Fruit fly (Drosophila melanogaster) whole organism, embryonic: ENCODE results near the gene CG14196.

ENCODE experiments used
- Ada2b ChIP-seq: fragments of 200-800 bp; sonication (Bioruptor generic); IDR thresholded peaks from 2 replicates; pipeline ENCODE4 v1.3.6; 2022; ENCODE audit warnings: missing biosample characterization, missing genetic modification characterization
- Atf6 ChIP-seq: fragments of 200-800 bp; sonication (Bioruptor generic); IDR thresholded peaks from 2 replicates; pipeline ENCODE4 v1.3.6; 2022; ENCODE audit warnings: missing biosample characterization, missing genetic modification characterization
- B-H2 ChIP-seq: fragments of 200-800 bp; sonication (Bioruptor generic); optimal IDR thresholded peaks from 2 replicates; lab custom pipeline; 2018; ENCODE audit warnings: missing biosample characterization, mild to moderate bottlenecking, missing genetic modification characterization
- CG10209 ChIP-seq: fragments of 200-800 bp; sonication (Bioruptor generic); optimal IDR thresholded peaks from 3 replicates; lab custom pipeline; 2017; ENCODE audit warnings: missing biosample characterization, mild to moderate bottlenecking, missing genetic modification characterization, missing genetic modification reagents
- CG12299 ChIP-seq: fragments of 200-800 bp; sonication (Bioruptor generic); optimal IDR thresholded peaks from 2 replicates; lab custom pipeline; 2018; ENCODE audit warnings: missing biosample characterization, mild to moderate bottlenecking, missing genetic modification characterization
- CG13624 ChIP-seq: fragments of 200-800 bp; sonication (Bioruptor generic); optimal IDR thresholded peaks from 2 replicates; lab custom pipeline; 2016; ENCODE audit warnings: missing biosample characterization, missing genetic modification characterization
- CG16779 ChIP-seq: fragments of 200-800 bp; sonication (Bioruptor generic); IDR thresholded peaks from 2 replicates; pipeline ENCODE4 v1.3.6; 2022; ENCODE audit warnings: missing biosample characterization, missing genetic modification characterization
- CG17829 ChIP-seq: fragments of 200-800 bp; optimal IDR thresholded peaks from 2 replicates; lab custom pipeline; 2019; ENCODE audit warnings: missing biosample characterization, mild to moderate bottlenecking, missing genetic modification characterization, moderate library complexity
- CG18619 ChIP-seq: fragments of 200-800 bp; sonication (Bioruptor generic); optimal IDR thresholded peaks from 3 replicates; lab custom pipeline; 2017; ENCODE audit warnings: missing biosample characterization, mild to moderate bottlenecking, missing genetic modification characterization
- CG30403 ChIP-seq: fragments of 200-800 bp; sonication (Bioruptor generic); optimal IDR thresholded peaks from 3 replicates; lab custom pipeline; 2016; ENCODE audit warnings: missing biosample characterization, missing genetic modification characterization
- CG32767 ChIP-seq: fragments of 200-800 bp; sonication (Bioruptor generic); IDR thresholded peaks from 2 replicates; pipeline ENCODE4 v1.3.6; 2022; ENCODE audit warnings: missing biosample characterization, missing genetic modification characterization
- CG3726 ChIP-seq: fragments of 200-800 bp; sonication (Bioruptor generic); IDR thresholded peaks from 3 replicates; pipeline ENCODE4, ENCODE4 v1.3.6; 2022; ENCODE audit warnings: missing biosample characterization, missing genetic modification characterization
- CG43689 ChIP-seq: fragments of 200-800 bp; sonication (Bioruptor generic); IDR thresholded peaks from 2 replicates; pipeline ENCODE4 v1.3.6; 2022; ENCODE audit warnings: missing biosample characterization, missing genetic modification characterization
- CG4617 ChIP-seq: fragments of 200-800 bp; sonication (Bioruptor generic); optimal IDR thresholded peaks from 3 replicates; lab custom pipeline; 2016; ENCODE audit warnings: missing biosample characterization, missing genetic modification characterization, borderline replicate concordance
- CG4820 ChIP-seq: fragments of 200-800 bp; sonication (Bioruptor generic); optimal IDR thresholded peaks from 3 replicates; lab custom pipeline; 2016; ENCODE audit warnings: missing biosample characterization, missing genetic modification characterization
- CG7963 ChIP-seq: fragments of 200-800 bp; sonication (Bioruptor generic); IDR thresholded peaks from 3 replicates; pipeline ENCODE4 v1.3.6; 2022; ENCODE audit warnings: missing biosample characterization, missing genetic modification characterization; ENCODE audit not compliant: partially characterized antibody
- CG8290 ChIP-seq, 3 experiments: fragments of 200-800 bp; sonication (Bioruptor generic); optimal IDR thresholded peaks; 2 replicates each; lab custom pipeline; 2016 to 2019; ENCODE audit warnings: missing biosample characterization in 3 of 3, missing genetic modification characterization in 3 of 3, mild to moderate bottlenecking in 2 of 3, moderate library complexity in 1 of 3
- CG8924 ChIP-seq: fragments of 200-800 bp; optimal IDR thresholded peaks from 3 replicates; lab custom pipeline; 2019; ENCODE audit warnings: missing biosample characterization, mild to moderate bottlenecking, missing genetic modification characterization, moderate library complexity
- CG9437 ChIP-seq: fragments of 200-800 bp; sonication (Bioruptor generic); optimal IDR thresholded peaks from 2 replicates; lab custom pipeline; 2018; ENCODE audit warnings: missing biosample characterization, mild to moderate bottlenecking, missing genetic modification characterization
- CG9932 ChIP-seq: fragments of 200-800 bp; sonication (Bioruptor generic); IDR thresholded peaks from 2 replicates; pipeline ENCODE4 v1.3.6; 2022; ENCODE audit warnings: missing biosample characterization, missing genetic modification characterization
- Deaf1 ChIP-seq: fragments of 200-800 bp; optimal IDR thresholded peaks from 3 replicates; lab custom pipeline; 2019; ENCODE audit warnings: missing biosample characterization, mild to moderate bottlenecking, missing genetic modification characterization, moderate library complexity
- Dref ChIP-seq: fragments of 200-800 bp; sonication (Bioruptor generic); IDR thresholded peaks from 2 replicates; pipeline ENCODE4 v1.3.6; 2022; ENCODE audit warnings: missing biosample characterization, missing genetic modification characterization
- Fer1 ChIP-seq: fragments of 200-800 bp; sonication (Bioruptor generic); optimal IDR thresholded peaks from 2 replicates; lab custom pipeline; 2017; ENCODE audit warnings: missing biosample characterization, mild to moderate bottlenecking, missing genetic modification characterization
- HHEX ChIP-seq: fragments of 200-800 bp; sonication (Bioruptor generic); optimal IDR thresholded peaks from 3 replicates; lab custom pipeline; 2017; ENCODE audit warnings: missing biosample characterization, mild to moderate bottlenecking, missing genetic modification characterization, missing genetic modification reagents
- Hmr ChIP-seq: fragments of 200-800 bp; sonication (Bioruptor generic); optimal IDR thresholded peaks from 3 replicates; lab custom pipeline; 2017; ENCODE audit warnings: mild to moderate bottlenecking, missing biosample characterization, missing genetic modification reagents, missing genetic modification characterization
- Hr78 ChIP-seq, 2 experiments: fragments of 200-800 bp in 1 of 2; fragments of >200 bp in 1 of 2; sonication (Bioruptor generic) in 1 of 2; optimal IDR thresholded peaks; 2 replicates each; lab custom pipeline; 2017 to 2019; ENCODE audit warnings: missing biosample characterization in 2 of 2, missing genetic modification characterization in 2 of 2, mild to moderate bottlenecking in 1 of 2, moderate library complexity in 1 of 2
- Lpt ChIP-seq: fragments of >200 bp; optimal IDR thresholded peaks from 2 replicates; lab custom pipeline; 2018; ENCODE audit warnings: missing biosample characterization, missing genetic modification characterization
- Med ChIP-seq: fragments of 200-800 bp; sonication (Bioruptor generic); peaks from one replicate; lab custom pipeline; 2016; ENCODE audit warnings: missing biosample characterization, missing genetic modification characterization, mild to moderate bottlenecking, inconsistent platforms, moderate library complexity
- Meics ChIP-seq: fragments of 200-800 bp; sonication (Bioruptor generic); optimal IDR thresholded peaks from 2 replicates; lab custom pipeline; 2017; ENCODE audit warnings: missing biosample characterization, mild to moderate bottlenecking, missing genetic modification characterization
- bcd ChIP-seq: fragments of 200-800 bp; sonication (Bioruptor generic); optimal IDR thresholded peaks from 2 replicates; lab custom pipeline; 2017; ENCODE audit warnings: missing biosample characterization, mild to moderate bottlenecking, missing genetic modification characterization
- caup ChIP-seq: fragments of 200-800 bp; sonication (Bioruptor generic); optimal IDR thresholded peaks from 3 replicates; lab custom pipeline; 2017; ENCODE audit warnings: missing biosample characterization, mild to moderate bottlenecking, missing genetic modification characterization, moderate library complexity; ENCODE audit not compliant: severe bottlenecking
- crol ChIP-seq: fragments of 200-800 bp; sonication (Bioruptor generic); IDR thresholded peaks from 2 replicates; pipeline ENCODE4 v1.3.6; 2022; ENCODE audit warnings: missing biosample characterization, missing genetic modification characterization
- disco-r ChIP-seq: fragments of 200-800 bp; sonication (Bioruptor generic); optimal IDR thresholded peaks from 2 replicates; lab custom pipeline; 2016; ENCODE audit warnings: missing biosample characterization, missing genetic modification characterization
- dysf ChIP-seq: fragments of 200-800 bp; sonication (Bioruptor generic); IDR thresholded peaks from 3 replicates; pipeline ENCODE4 v1.3.6; 2022; ENCODE audit warnings: missing biosample characterization, missing genetic modification characterization
- lilli ChIP-seq: fragments of 200-800 bp; sonication (Bioruptor generic); optimal IDR thresholded peaks from 3 replicates; lab custom pipeline; 2016; ENCODE audit warnings: missing biosample characterization, missing genetic modification characterization
- mld ChIP-seq: fragments of 200-800 bp; sonication (Bioruptor generic); IDR thresholded peaks from 3 replicates; pipeline ENCODE4 v1.3.6; 2022; ENCODE audit warnings: missing biosample characterization, missing genetic modification characterization; ENCODE audit not compliant: partially characterized antibody
- nerfin-1 ChIP-seq: fragments of 200-800 bp; sonication (Bioruptor generic); optimal IDR thresholded peaks from 3 replicates; lab custom pipeline; 2019; ENCODE audit warnings: missing biosample characterization, mild to moderate bottlenecking, missing genetic modification characterization, moderate library complexity
- nmo ChIP-seq: fragments of 200-800 bp; sonication (Bioruptor generic); optimal IDR thresholded peaks from 2 replicates; lab custom pipeline; 2018; ENCODE audit warnings: missing biosample characterization, mild to moderate bottlenecking, missing genetic modification characterization, moderate library complexity
- odd ChIP-seq: fragments of 200-800 bp; sonication (Bioruptor generic); optimal IDR thresholded peaks from 2 replicates; lab custom pipeline; 2017; ENCODE audit warnings: missing biosample characterization, mild to moderate bottlenecking, missing genetic modification characterization
- org-1 ChIP-seq: fragments of 200-800 bp; sonication (Bioruptor generic); optimal IDR thresholded peaks from 2 replicates; lab custom pipeline; 2017; ENCODE audit warnings: missing biosample characterization, missing genetic modification characterization
- otp ChIP-seq: fragments of 200-800 bp; sonication (Bioruptor generic); IDR thresholded peaks from 3 replicates; pipeline ENCODE4, ENCODE4 v1.3.6; 2022; ENCODE audit warnings: missing biosample characterization, missing genetic modification characterization
- pros ChIP-seq: fragments of 200-800 bp; sonication (Bioruptor generic); optimal IDR thresholded peaks from 3 replicates; lab custom pipeline; 2019; ENCODE audit warnings: missing biosample characterization, mild to moderate bottlenecking, missing genetic modification characterization, moderate library complexity
- ranshi ChIP-seq: fragments of 200-800 bp; sonication (Bioruptor generic); IDR thresholded peaks from 2 replicates; pipeline ENCODE4 v1.3.6; 2022; ENCODE audit warnings: missing biosample characterization, missing genetic modification characterization
- sens ChIP-seq: fragments of 200-800 bp; sonication (Bioruptor generic); peaks from one replicate; lab custom pipeline; 2016; ENCODE audit warnings: missing biosample characterization, missing genetic modification characterization
- sens-2 ChIP-seq: fragments of 200-800 bp; sonication (Bioruptor generic); IDR thresholded peaks from 2 replicates; pipeline ENCODE4 v1.3.6; 2022; ENCODE audit warnings: missing biosample characterization, missing genetic modification characterization
- wor ChIP-seq: fragments of 200-800 bp; sonication (Bioruptor generic); IDR thresholded peaks from 2 replicates; pipeline ENCODE4 v1.3.6; 2022; ENCODE audit warnings: missing biosample characterization, missing genetic modification characterization
- zen ChIP-seq: fragments of 200-800 bp; sonication (Bioruptor generic); optimal IDR thresholded peaks from 3 replicates; lab custom pipeline; 2018; ENCODE audit warnings: missing biosample characterization, mild to moderate bottlenecking, missing genetic modification characterization, moderate library complexity
- zf30C ChIP-seq: fragments of 200-800 bp; sonication (Bioruptor generic); optimal IDR thresholded peaks from 3 replicates; lab custom pipeline; 2018; ENCODE audit warnings: missing biosample characterization, mild to moderate bottlenecking, missing genetic modification characterization

CG14196 gene

DNA sequence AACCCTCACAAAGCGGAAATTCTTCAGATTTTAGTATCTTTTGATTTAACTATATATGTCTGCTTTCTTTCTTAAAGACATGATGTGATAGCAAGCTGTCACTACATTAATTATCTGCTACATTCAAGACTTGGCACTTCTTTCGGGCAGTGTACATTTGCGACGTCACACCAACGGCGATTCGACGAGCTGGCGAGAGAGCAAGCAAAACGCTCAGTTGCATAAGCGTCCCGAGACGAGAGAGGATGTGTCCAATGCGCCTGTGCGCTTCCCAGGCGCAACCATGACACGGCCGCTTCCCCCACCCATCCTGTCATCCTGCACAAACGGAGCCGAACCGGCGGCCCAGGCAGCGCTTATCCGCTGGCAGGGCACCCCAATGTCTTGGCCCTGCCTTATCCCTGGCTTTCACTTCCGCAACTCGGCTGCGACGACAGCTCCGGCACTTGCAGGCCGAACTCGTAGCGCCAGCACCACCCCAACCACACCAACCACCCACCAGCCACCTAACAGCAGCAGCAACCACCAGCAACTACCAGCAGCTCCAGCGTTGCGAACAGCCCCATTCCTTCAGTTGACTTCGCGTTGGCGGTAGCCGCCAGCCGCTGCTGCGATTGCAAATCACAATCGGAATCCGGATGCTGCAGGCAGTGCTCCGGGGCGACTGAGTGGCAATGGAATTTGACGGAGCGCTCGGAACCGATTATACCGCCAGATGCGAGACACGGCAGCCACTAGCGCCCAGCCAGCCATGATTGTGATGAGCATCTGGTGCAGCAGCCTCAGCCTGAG is 7.0 kb upstream of the CG14196 start, which contains the start of gene Hs3st-B (continued):
- TF ChIP-seq CG3726 (GFP tag; lab: Robert Waterston, UW): no peak
- peak; percentile 24 for TF ChIP-seq lilli (GFP tag; lab: Kevin White, UChicago)
- no peak for TF ChIP-seq CG9932
- TF ChIP-seq otp (GFP tag; lab: Robert Waterston, UW): no peak
- TF ChIP-seq CG32767 (GFP tag; lab: Robert Waterston, UW): no peak
- TF ChIP-seq crol (GFP tag; lab: Robert Waterston, UW): 0 out of 2 replicates have a peak, but pooled peaks have one; percentile 16
- TF ChIP-seq caup (GFP tag; lab: Kevin White, UChicago): no peak
- peak; percentile 11 for TF ChIP-seq CG10209
- no peak for TF ChIP-seq Hmr (GFP tag; lab: Kevin White, UChicago)
- peak; percentile 48 for TF ChIP-seq Deaf1 (tag; lab: Kevin White, UChicago)
- TF ChIP-seq bcd: no peak
- TF ChIP-seq Fer1 (GFP tag; lab: Kevin White, UChicago): peak; percentile 59
- TF ChIP-seq CG4820 (GFP tag; lab: Kevin White, UChicago): no peak
- TF ChIP-seq CG13624: no peak
- 0 out of 3 replicates have a peak, but pooled peaks have one; percentile 27 for TF ChIP-seq dysf (GFP tag; lab: Robert Waterston, UW)
- TF ChIP-seq Lpt (GFP tag; lab: Kevin White, UChicago): no peak
- 0 out of 2 replicates have a peak, but pooled peaks have one; percentile 9 for TF ChIP-seq Atf6 (GFP tag; lab: Robert Waterston, UW)
- no peak for TF ChIP-seq zen (tag; lab: Kevin White, UChicago)
- no peak for TF ChIP-seq disco-r (GFP tag; lab: Kevin White, UChicago)
- TF ChIP-seq CG17829: peak; percentile 22
- TF ChIP-seq HHEX (GFP tag; lab: Kevin White, UChicago): peak; percentile 32
- TF ChIP-seq Hr78 (GFP tag; optimal IDR thresholded peaks at IDR 0.05; lab: Kevin White, UChicago): no peak
- TF ChIP-seq sens-2: no peak
- peak; percentile 50 for TF ChIP-seq Meics
- peak; percentile 78 for TF ChIP-seq Med (GFP tag; lab: Kevin White, UChicago)
- no peak for TF ChIP-seq pros
- TF ChIP-seq nmo (GFP tag; lab: Kevin White, UChicago): peak; percentile 27
- TF ChIP-seq CG9437 (GFP tag; lab: Kevin White, UChicago): peak; percentile 26
- no peak for TF ChIP-seq wor (GFP tag; lab: Robert Waterston, UW)
- no peak for TF ChIP-seq org-1
- peak; percentile 26 for TF ChIP-seq CG18619 (GFP tag; lab: Kevin White, UChicago)
- TF ChIP-seq B-H2: no peak
- TF ChIP-seq sens (GFP tag; lab: Kevin White, UChicago): peak; percentile 69
- TF ChIP-seq CG43689 (GFP tag; lab: Robert Waterston, UW): no peak
- TF ChIP-seq CG8290 (GFP tag; optimal IDR thresholded peaks at IDR 0.05; lab: Kevin White, UChicago): no peak
- peak in 1 of 2 experiments; percentile 46 for TF ChIP-seq CG8290 (tag; optimal IDR thresholded peaks at IDR 0.05; lab: Kevin White, UChicago)
- TF ChIP-seq CG7963 (GFP tag; lab: Robert Waterston, UW): no peak
- TF ChIP-seq CG4617: no peak
- TF ChIP-seq ranshi: no peak
- TF ChIP-seq Dref (GFP tag; lab: Robert Waterston, UW): no peak
- TF ChIP-seq CG12299 (tag; lab: Kevin White, UChicago): no peak
- no peak for TF ChIP-seq odd (GFP tag; lab: Kevin White, UChicago)
- TF ChIP-seq CG8924 (tag; lab: Kevin White, UChicago): peak; percentile 35
- peak; percentile 81 for TF ChIP-seq nerfin-1 (tag; lab: Kevin White, UChicago)
- TF ChIP-seq zf30C: peak; percentile 61
- peak; percentile 29 for TF ChIP-seq CG30403
- TF ChIP-seq Ada2b (GFP tag; lab: Robert Waterston, UW): no peak
- TF ChIP-seq mld: no peak
- TF ChIP-seq CG16779 (GFP tag; lab: Robert Waterston, UW): 0 out of 2 replicates have a peak, but pooled peaks have one; percentile 54
